Worm (Caenorhabditis elegans) whole organism, L1 larva: ENCODE data around the gene T09B9.5.

ENCODE experiments used
- aha-1 ChIP-seq: fragments of 150-350 bp; optimal IDR thresholded peaks from 2 replicates; lab custom pipeline; 2014; ENCODE audit warnings: missing biosample characterization, missing genetic modification characterization
- egl-27 ChIP-seq, 2 experiments: fragments of 150-350 bp in 1 of 2; sonication (generic microtip); optimal IDR thresholded peaks; 3 replicates each; lab custom pipeline; 2017 to 2018; ENCODE audit warnings: missing biosample characterization in 2 of 2, missing genetic modification characterization in 2 of 2, missing genetic modification reagents in 2 of 2
- elt-2 ChIP-seq: sonication (generic microtip); optimal IDR thresholded peaks from 2 replicates; lab custom pipeline; 2016; ENCODE audit warnings: missing genetic modification characterization, mild to moderate bottlenecking, inconsistent platforms, missing compliant biosample characterization, missing genetic modification reagents
- fos-1 ChIP-seq: fragments of 150-350 bp; optimal IDR thresholded peaks from 2 replicates; lab custom pipeline; 2014; ENCODE audit warnings: missing biosample characterization, missing genetic modification characterization
- hlh-4 ChIP-seq: sonication (generic microtip); optimal IDR thresholded peaks from 2 replicates; lab custom pipeline; 2016; ENCODE audit warnings: mild to moderate bottlenecking, missing genetic modification characterization, missing compliant biosample characterization
- nhr-20 ChIP-seq: sonication (generic microtip); optimal IDR thresholded peaks from 2 replicates; lab custom pipeline; 2016; ENCODE audit warnings: mild to moderate bottlenecking, missing genetic modification characterization, missing compliant biosample characterization
- nhr-77 ChIP-seq: fragments of 150-350 bp; optimal IDR thresholded peaks from 2 replicates; lab custom pipeline; 2014; ENCODE audit warnings: missing biosample characterization, missing genetic modification characterization
- nhr-85 ChIP-seq: sonication (generic microtip); peaks from one replicate; lab custom pipeline; 2016; ENCODE audit warnings: missing genetic modification characterization, inconsistent platforms, missing compliant biosample characterization
- nhr-90 ChIP-seq: sonication (generic microtip); optimal IDR thresholded peaks from 2 replicates; lab custom pipeline; 2016; ENCODE audit warnings: mild to moderate bottlenecking, missing genetic modification characterization, missing compliant biosample characterization; ENCODE audit not compliant: poor library complexity
- sptf-1 ChIP-seq: fragments of 150-350 bp; optimal IDR thresholded peaks from 2 replicates; lab custom pipeline; 2014; ENCODE audit warnings: missing biosample characterization, missing genetic modification characterization
- tbx-2 ChIP-seq: sonication (generic microtip); optimal IDR thresholded peaks from 2 replicates; lab custom pipeline; 2016; ENCODE audit warnings: missing genetic modification characterization, missing compliant biosample characterization
- unc-130 ChIP-seq: fragments of 150-350 bp; optimal IDR thresholded peaks from 2 replicates; lab custom pipeline; 2017; ENCODE audit warnings: missing biosample characterization, missing genetic modification characterization, inconsistent platforms

T09B9.5 gene

ce11 chrX:9822606-9823264 lies 45.2 kb downstream of the T09B9.5 start (continued):
- TF ChIP-seq nhr-85 (tag; lab: Kevin White, UChicago), result peak; percentile 45
- peak; percentile 64 for TF ChIP-seq nhr-20 (tag; lab: Kevin White, UChicago)
- peak; percentile 45 for TF ChIP-seq tbx-2 (tag; lab: Kevin White, UChicago)
- TF ChIP-seq unc-130 (tag; lab: Kevin White, UChicago), result peak; percentile 10
- peak; percentile 36 for TF ChIP-seq elt-2 (tag; lab: Kevin White, UChicago)
- no peak for TF ChIP-seq fos-1 (tag; lab: Kevin White, UChicago)
- TF ChIP-seq hlh-4 (tag; lab: Kevin White, UChicago), result no peak
- TF ChIP-seq nhr-77, result no peak
- peak; percentile 0 to 22 for TF ChIP-seq egl-27 (tag; optimal IDR thresholded peaks at IDR 0.05; lab: Kevin White, UChicago)
- TF ChIP-seq nhr-90, result peak; percentile 33
- TF ChIP-seq sptf-1 (tag; lab: Kevin White, UChicago), result no peak
- no peak for TF ChIP-seq aha-1 (tag; lab: Kevin White, UChicago)
